Worm (Caenorhabditis elegans): Measurements from ENCODE around the gene F02C9.2.

DNA sequence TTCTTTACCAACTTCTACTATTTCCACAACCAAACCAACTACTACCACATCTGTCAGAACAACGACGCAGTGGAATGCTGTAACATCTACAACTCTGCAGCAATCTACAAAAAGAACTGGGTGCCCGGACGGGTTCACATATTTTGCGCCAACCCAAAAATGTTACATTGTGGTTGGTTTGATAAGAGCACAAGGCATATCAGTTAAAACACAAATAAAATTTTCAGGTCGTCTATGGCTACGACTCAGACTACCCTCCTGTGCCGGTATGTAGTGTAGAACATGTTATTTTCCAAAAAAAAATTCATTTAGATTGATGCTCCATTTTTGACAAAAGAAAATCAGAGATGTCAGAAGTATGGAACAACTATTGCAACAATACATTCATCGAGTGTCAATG lies 14.3 kb upstream of the F02C9.2 start:
- TF ChIP-seq nhr-11 (tag; optimal IDR thresholded peaks at IDR 0.05) (no peak), unc-62 (GFP tag; optimal IDR thresholded peaks at IDR 0.05) (no peak)

Data from whole organism, L3 larva.